Worm (Caenorhabditis elegans): ENCODE data around the gene lin-2.
A peak's percentile ranks its signal among the peaks of the same experiment; 100 is the strongest.

Gene lin-2

DNA sequence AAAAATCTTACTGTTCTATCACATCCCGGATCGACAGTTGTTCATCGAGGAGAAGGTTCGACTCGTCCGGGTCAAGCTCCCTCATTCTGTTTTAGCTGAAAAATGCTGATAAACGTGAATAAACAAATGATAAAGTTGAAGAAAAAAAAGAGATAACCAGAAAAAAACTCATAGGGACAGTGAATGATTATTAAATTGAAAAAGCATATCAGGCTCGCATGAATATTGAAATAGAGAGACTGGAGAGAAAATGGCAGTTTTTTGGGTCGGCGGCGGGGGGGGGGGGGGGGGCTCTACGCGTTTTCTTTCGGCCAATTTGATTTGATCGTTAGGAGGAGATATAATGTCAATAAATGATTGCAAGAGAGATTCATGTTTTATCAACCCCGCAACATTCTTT, at the start of gene lin-2:
TSS of gene lin-2 (minus strand) at position 101 of the 400 bp plus-strand sequence.
- TF ChIP-seq unc-42 (tag; optimal IDR thresholded peaks at IDR 0.05), result no peak
- no peak for TF ChIP-seq ets-4 (tag; optimal IDR thresholded peaks at IDR 0.05)
- no peak for TF ChIP-seq ceh-24 (tag; optimal IDR thresholded peaks at IDR 0.05)

DNA sequence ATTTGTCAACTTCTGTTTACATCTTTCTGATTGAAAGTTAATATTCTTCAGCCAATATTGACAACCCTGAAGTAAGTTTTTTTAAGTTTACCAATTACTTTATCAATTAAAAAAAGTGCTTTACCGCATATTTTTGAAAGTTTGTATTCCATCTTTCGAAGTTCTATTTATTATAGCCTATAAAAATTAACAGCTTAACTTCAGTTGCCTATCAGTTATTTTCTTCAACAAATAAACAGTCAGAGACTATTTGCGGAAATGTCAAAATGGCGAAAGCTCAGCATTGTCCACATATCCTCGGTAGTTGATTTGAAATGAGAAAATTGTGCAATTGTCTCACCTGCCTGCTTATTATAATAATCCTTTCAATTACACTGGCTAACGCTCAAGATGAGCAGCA, 49.7 kb upstream of the lin-2 start, which contains the start of gene T18D3.5:
TSS of gene T18D3.5 (plus strand) at position 301 of the 400 bp plus-strand sequence.
- TF ChIP-seq hlh-8 (tag; optimal IDR thresholded peaks at IDR 0.05) (no peak), C38D4.7 (GFP tag; optimal IDR thresholded peaks at IDR 0.05) (no peak), npax-4 (tag; optimal IDR thresholded peaks at IDR 0.05) (no peak), fkh-10 (GFP tag; optimal IDR thresholded peaks at IDR 0.05) (no peak), ets-4 (tag; optimal IDR thresholded peaks at IDR 0.05) (no peak), ceh-24 (tag; optimal IDR thresholded peaks at IDR 0.05) (no peak), pha-4 (tag; optimal IDR thresholded peaks at IDR 0.05) (no peak), T23F11.4 (GFP tag; optimal IDR thresholded peaks at IDR 0.05) (no peak)

DNA sequence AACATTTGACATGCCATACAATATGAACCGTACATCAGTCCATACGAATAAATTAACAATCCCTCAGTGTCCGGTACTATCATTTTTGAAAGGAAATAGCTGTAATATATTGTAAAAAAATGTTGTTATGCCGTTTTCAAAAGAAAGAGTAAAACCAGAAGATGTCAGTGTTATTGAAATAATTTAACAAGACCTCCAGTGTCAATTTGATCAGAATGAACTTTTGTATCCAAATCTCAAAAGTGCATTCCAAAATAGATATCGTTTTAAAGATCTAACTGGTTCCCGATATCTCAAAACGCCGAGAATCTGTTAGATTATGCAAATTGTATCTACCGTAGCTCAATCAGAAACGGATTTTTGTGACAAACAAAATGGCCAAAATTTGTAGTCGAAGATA, 47.7 kb upstream of the lin-2 start, which contains the start of gene odr-7:
TSS of gene odr-7 (minus strand) at position 101 of the 400 bp plus-strand sequence.
- TF ChIP-seq elt-2 (tag; optimal IDR thresholded peaks at IDR 0.05) (no peak), ceh-45 (GFP tag; IDR thresholded peaks at IDR 0.05) (no peak), K09A11.1 (tag; optimal IDR thresholded peaks at IDR 0.05; ENCODE audit: insufficient read depth) (no peak), ceh-34 (tag; optimal IDR thresholded peaks at IDR 0.05) (no peak), hlh-15 (tag; optimal IDR thresholded peaks at IDR 0.05) (no peak), mec-3 (tag; optimal IDR thresholded peaks at IDR 0.05; ENCODE audit: borderline replicate concordance) (no peak), C08G9.2 (tag; optimal IDR thresholded peaks at IDR 0.05) (no peak)

DNA sequence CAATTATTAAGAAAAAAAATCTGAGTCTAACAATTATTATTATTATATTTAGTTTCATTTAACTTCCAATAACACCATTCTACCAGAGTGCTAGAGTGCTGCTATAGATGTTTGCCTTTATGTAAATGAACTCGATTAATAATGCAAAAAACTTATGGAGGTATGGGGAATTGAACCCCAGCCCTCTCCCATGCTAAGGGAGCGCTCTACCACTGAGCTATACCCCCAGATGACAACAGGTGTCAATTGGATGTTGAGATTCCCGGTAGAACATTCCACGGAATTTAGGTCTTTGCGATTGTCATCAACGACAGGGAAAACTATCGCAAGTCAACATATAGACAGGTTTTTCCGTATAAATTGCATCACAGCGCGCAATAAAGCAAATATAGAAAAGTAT, 44.2 kb upstream of the lin-2 start:
- TF ChIP-seq pqm-1 (tag; optimal IDR thresholded peaks at IDR 0.05) (no peak), sox-2 (GFP tag; IDR thresholded peaks at IDR 0.05) (no peak), hlh-13 (GFP tag; optimal IDR thresholded peaks at IDR 0.05) (peak; percentile 46), odd-2 (tag; optimal IDR thresholded peaks at IDR 0.05) (peak; percentile 4), ref-2 (tag; optimal IDR thresholded peaks at IDR 0.05) (peak; percentile 47), hlh-6 (tag; optimal IDR thresholded peaks at IDR 0.05) (peak; percentile 39), fax-1 (tag; optimal IDR thresholded peaks at IDR 0.05) (peak; percentile 30), ama-1 (optimal IDR thresholded peaks at IDR 0.05) (no peak), hlh-30 (tag; optimal IDR thresholded peaks at IDR 0.05; ENCODE audit: insufficient read depth) (no peak), rnt-1 (tag; optimal IDR thresholded peaks at IDR 0.05) (no peak), zip-5 (tag; optimal IDR thresholded peaks at IDR 0.05) (no peak), pha-2 (tag; optimal IDR thresholded peaks at IDR 0.05) (peak; percentile 67), elt-2 (tag; optimal IDR thresholded peaks at IDR 0.05) (peak; percentile 44), ceh-6 (GFP tag; optimal IDR thresholded peaks at IDR 0.05) (peak; percentile 65), Y22D7AL.16 (tag; optimal IDR thresholded peaks at IDR 0.05) (peak; percentile 55), gmeb-2 (tag; optimal IDR thresholded peaks at IDR 0.05) (peak; percentile 66), pag-3 (tag; optimal IDR thresholded peaks at IDR 0.05; ENCODE audit: borderline replicate concordance) (no peak), dve-1 (tag; optimal IDR thresholded peaks at IDR 0.05) (peak; percentile 67), ceh-2 (tag; optimal IDR thresholded peaks at IDR 0.05) (no peak), madf-2 (tag; optimal IDR thresholded peaks at IDR 0.05) (peak; percentile 78), unc-86 (tag; optimal IDR thresholded peaks at IDR 0.05) (peak; percentile 50), ceh-14 (tag; optimal IDR thresholded peaks at IDR 0.05) (peak; percentile 45), pax-1 (tag; optimal IDR thresholded peaks at IDR 0.05) (no peak), ttx-3 (tag; optimal IDR thresholded peaks at IDR 0.05) (peak; percentile 41), ceh-45 (GFP tag; IDR thresholded peaks at IDR 0.05) (peak; percentile 72), ceh-34 (tag; optimal IDR thresholded peaks at IDR 0.05) (peak; percentile 17), dmd-4 (tag; optimal IDR thresholded peaks at IDR 0.05; ENCODE audit: borderline replicate concordance) (no peak), mec-3 (tag; optimal IDR thresholded peaks at IDR 0.05; ENCODE audit: borderline replicate concordance) (no peak), ceh-30 (tag; optimal IDR thresholded peaks at IDR 0.05) (no peak), hlh-15 (tag; optimal IDR thresholded peaks at IDR 0.05) (peak; percentile 10), pha-4 (tag; optimal IDR thresholded peaks at IDR 0.05) (no peak), fkh-10 (GFP tag; optimal IDR thresholded peaks at IDR 0.05) (no peak), C38D4.7 (GFP tag; optimal IDR thresholded peaks at IDR 0.05) (peak; percentile 61), ahr-1 (tag; optimal IDR thresholded peaks at IDR 0.05) (no peak), ceh-9 (tag; optimal IDR thresholded peaks at IDR 0.05) (peak; percentile 42), C08G9.2 (tag; optimal IDR thresholded peaks at IDR 0.05) (no peak), ceh-31 (tag; optimal IDR thresholded peaks at IDR 0.05) (no peak), ceh-18 (tag; optimal IDR thresholded peaks at IDR 0.05) (no peak), T23F11.4 (GFP tag; optimal IDR thresholded peaks at IDR 0.05) (peak; percentile 40)
